Worm (Caenorhabditis elegans): Measurements from ENCODE around the gene fat-1.

ce11 chrIV:13268385-13268784 lies 47.1 kb upstream of the fat-1 start:
- TF ChIP-seq mdl-1 (tag; optimal IDR thresholded peaks at IDR 0.05): no peak
- no peak for TF ChIP-seq lin-11 (tag; optimal IDR thresholded peaks at IDR 0.05)
- TF ChIP-seq crh-2 (tag; optimal IDR thresholded peaks at IDR 0.05): no peak
- TF ChIP-seq egl-27 (tag; optimal IDR thresholded peaks at IDR 0.05): no peak
- TF ChIP-seq ZK546.5 (tag; optimal IDR thresholded peaks at IDR 0.05): no peak
- TF ChIP-seq peb-1 (tag; optimal IDR thresholded peaks at IDR 0.05): no peak
- TF ChIP-seq ama-1 (optimal IDR thresholded peaks at IDR 0.05): no peak
- TF ChIP-seq blmp-1 (tag; optimal IDR thresholded peaks at IDR 0.05; ENCODE audit: insufficient read depth): no peak
- TF ChIP-seq lin-39 (tag; optimal IDR thresholded peaks at IDR 0.05): no peak
- TF ChIP-seq nhr-77 (tag; optimal IDR thresholded peaks at IDR 0.05): no peak

Measured in whole organism, L2 larva.